Worm (Caenorhabditis elegans) whole organism, L4/young adult: ENCODE measurements around the gene srh-16.

Source experiments
- W03F9.2 ChIP-seq: fragments of 150-350 bp; optimal IDR thresholded peaks from 2 replicates; lab custom pipeline; 2014; ENCODE audit warnings: missing biosample characterization, missing genetic modification characterization
- dao-5 ChIP-seq: sonication (generic microtip); optimal IDR thresholded peaks from 2 replicates; lab custom pipeline; 2016; ENCODE audit warnings: missing genotype, missing genetic modification characterization, moderate library complexity, missing compliant biosample characterization
- him-1 ChIP-seq: sonication (generic microtip); optimal IDR thresholded peaks from 2 replicates; lab custom pipeline; 2016; ENCODE audit warnings: missing genotype, missing genetic modification reagents, missing genetic modification characterization, missing compliant biosample characterization

Gene srh-16

ce11 chrV:12275714-12276113 is 15.9 kb upstream of the srh-16 start:
- TF ChIP-seq him-1 (tag; lab: Kevin White, UChicago) (no peak), W03F9.2 (no peak), dao-5 (no peak)

DNA sequence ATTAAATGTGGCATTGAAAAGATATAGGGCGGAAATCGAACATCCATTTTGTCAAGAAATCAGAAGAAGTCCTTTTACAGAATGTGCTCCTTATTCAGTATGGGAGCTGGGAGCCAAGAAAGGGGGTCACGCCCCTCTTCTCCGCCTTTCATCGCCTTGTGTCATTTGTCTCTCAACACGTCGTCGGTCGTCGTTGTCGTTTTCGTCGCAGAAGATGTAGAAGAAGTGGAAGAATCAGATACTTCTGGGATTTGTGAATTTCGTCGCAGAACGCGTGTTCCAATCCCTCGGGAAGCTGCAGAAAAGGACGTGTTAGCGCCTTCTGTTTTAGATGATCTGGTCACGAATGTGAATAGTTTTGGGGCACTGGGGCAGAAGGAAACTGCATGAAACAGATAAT is 14.7 kb upstream of the srh-16 start, which contains the start of gene bnc-1:
bnc-1 (minus strand) TSS at position 101 of the 400 bp plus-strand sequence.
- TF ChIP-seq W03F9.2 (no peak), him-1 (tag; lab: Kevin White, UChicago) (no peak), dao-5 (no peak)

ce11 chrV:12281508-12281907 is 10.2 kb upstream of the srh-16 start:
- TF ChIP-seq W03F9.2 (no peak), him-1 (tag; lab: Kevin White, UChicago) (no peak), dao-5 (no peak)

- no peak for TF ChIP-seq W03F9.2
- no peak for TF ChIP-seq him-1 (tag; lab: Kevin White, UChicago)
- TF ChIP-seq dao-5, result no peak
Observed at ce11 chrV:12283187-12283586, 8.5 kb upstream of the srh-16 start, which contains the start of gene F55C5.10. Gene F55C5.10 (plus strand): TSS chrV:12283487.

DNA sequence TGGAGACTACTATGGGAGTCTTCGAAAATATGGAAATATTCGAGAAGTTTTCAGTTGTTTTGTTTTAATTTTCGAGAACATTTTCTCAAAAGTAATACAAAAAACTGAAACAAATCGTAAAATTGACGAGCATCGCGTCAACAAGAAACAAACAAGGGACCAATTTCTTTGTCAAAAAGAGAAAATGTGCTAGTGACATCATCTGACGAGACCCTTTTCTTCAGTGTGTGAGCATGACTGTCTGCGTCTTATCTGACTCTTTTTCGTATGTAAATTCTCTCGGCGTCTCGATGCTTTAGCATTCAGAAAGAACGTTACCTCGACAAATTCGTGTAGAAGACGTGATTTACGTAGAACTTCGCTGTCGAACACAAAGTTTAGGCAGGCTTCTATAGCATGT is 4.0 kb upstream of the srh-16 start:
- TF ChIP-seq dao-5, result no peak
- TF ChIP-seq him-1 (tag; lab: Kevin White, UChicago), result no peak
- no peak for TF ChIP-seq W03F9.2

DNA sequence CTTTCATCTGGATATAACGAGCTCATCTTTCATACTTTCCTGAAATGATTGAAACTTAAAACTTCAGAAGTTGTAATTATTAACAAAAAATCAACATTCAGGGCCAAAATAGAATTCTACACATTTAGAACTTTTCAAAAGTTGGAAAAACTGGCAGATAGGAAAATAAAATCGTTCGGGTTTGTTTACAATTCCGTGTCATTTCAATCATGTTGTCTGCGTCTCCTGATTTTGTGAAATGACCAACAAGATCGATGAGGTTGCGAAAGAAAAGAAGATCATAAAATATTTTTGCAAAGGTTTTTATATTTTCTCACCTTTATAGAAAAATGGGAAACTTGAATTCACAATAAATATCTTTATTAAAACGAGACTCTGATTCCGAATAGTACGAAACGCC is 3.1 kb upstream of the srh-16 start, which contains the start of gene rskd-1:
rskd-1 (minus strand) TSS at position 39 of the 400 bp plus-strand sequence.
- TF ChIP-seq W03F9.2 (no peak), him-1 (tag; lab: Kevin White, UChicago) (no peak), dao-5 (no peak)

- no peak for TF ChIP-seq dao-5
- TF ChIP-seq him-1 (tag; lab: Kevin White, UChicago), result no peak
- no peak for TF ChIP-seq W03F9.2
Observed at ce11 chrV:12294091-12294490, 2.4 kb downstream of the srh-16 start.

DNA sequence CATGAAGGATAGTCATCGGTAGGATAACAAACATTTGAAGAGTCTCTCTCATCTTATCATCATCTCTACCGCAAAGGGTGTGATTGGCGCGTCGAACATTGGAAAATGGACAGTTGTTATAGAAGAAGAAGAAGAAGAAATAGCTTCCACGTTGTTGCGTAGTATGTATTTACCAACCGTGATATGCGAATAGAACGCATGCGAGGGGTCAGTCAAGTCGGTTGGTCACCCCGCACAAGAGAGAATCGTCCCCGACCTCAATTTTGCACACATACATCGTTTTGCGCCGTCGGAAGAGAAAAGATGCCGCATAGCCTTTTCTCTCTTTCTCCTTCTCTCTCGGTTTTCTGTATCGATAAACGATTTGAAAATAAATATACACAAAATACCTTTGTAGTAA is 3.4 kb downstream of the srh-16 start:
- no peak for TF ChIP-seq dao-5

- TF ChIP-seq dao-5 (no peak), him-1 (tag; lab: Kevin White, UChicago) (no peak), W03F9.2 (no peak)
Observed at ce11 chrV:12295520-12295919, 3.9 kb downstream of the srh-16 start.

DNA sequence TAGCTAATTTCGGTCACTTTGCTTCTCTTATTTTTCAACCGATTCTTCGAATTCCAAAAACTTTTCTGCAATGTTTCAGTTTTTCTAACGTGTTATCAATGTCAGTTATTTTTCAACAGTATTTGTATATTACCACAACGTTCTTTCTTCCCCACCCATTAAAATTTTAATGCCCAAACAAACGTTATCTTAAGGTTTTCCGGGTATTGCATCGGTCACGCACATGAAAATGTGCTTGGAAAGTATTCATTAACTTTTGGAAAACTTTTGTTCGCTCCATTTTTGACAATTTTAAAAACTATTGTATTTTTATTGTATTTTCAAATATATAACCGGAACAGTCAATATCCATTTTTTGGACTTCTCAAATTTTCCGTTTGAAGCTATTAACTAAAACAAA is 4.5 kb downstream of the srh-16 start:
- TF ChIP-seq him-1 (tag; lab: Kevin White, UChicago), result no peak
- no peak for TF ChIP-seq W03F9.2
- no peak for TF ChIP-seq dao-5

DNA sequence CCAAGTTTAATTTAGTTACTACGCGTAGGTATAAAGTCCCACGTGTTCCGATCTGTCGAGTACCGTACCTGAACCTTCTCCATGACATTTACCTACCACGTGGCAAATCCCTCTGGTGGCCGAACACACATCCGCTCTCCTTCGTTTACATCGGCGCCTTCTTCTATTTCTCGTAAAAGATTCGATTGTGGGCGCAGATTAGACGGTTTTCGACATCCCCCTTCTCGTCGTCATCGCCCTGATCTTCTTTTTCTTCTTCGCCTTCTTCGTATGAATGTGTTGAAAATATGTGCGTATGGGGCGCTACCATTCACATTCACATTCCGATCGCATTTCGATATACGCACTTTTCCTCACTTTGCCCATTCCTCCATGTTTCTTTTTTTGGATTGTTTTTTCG is 5.1 kb downstream of the srh-16 start:
- no peak for TF ChIP-seq him-1 (tag; lab: Kevin White, UChicago)
- TF ChIP-seq dao-5, result no peak
- no peak for TF ChIP-seq W03F9.2

ce11 chrV:12298184-12298583 is 6.5 kb downstream of the srh-16 start:
- TF ChIP-seq W03F9.2, result no peak
- TF ChIP-seq dao-5, result no peak
- no peak for TF ChIP-seq him-1 (tag; lab: Kevin White, UChicago)

DNA sequence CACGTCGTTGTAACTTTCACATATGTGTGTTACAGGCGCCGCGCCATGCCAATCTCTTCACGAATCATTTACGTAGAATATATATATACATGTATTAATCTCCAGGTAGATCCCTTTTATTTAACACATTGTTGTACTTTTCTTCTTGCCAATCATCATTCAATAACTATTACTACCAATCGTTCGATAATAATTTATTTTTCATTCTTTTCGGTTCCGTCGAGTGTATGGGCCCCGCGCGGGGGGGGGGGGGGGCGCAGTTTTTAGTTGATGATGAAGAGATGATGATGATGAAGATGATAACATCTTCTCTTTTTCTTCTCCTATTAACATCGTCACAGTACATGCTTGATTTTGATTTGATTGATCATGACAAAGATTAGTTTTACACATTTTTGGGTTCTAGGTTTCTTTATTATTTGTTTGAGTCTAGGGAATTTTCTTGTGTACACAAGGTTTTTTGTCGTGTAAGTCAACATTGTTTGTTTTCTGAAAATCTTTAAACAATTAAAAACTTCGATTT is 7.6 kb downstream of the srh-16 start:
- TF ChIP-seq W03F9.2 (no peak), him-1 (tag; lab: Kevin White, UChicago) (no peak), dao-5 (no peak)

DNA sequence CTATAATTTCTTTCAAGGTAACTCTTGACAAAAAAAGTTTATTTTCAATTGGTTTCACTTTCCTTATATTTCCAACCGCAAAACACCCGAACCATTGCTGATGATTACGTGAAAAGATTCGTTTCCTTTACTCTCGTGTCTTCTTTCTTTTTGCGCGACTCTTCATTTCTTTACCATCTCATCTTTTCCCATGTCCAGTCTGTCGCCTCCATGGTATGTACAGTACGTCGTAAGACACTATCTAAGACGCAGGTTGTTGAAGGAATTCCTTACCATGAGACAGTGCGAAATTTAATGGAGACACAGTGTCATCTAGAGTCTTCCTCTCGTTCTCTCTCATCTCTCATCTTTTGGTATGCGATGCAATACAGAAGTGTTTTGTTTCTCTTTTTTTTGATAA is 8.5 kb downstream of the srh-16 start:
- TF ChIP-seq dao-5 (no peak), W03F9.2 (no peak), him-1 (tag; lab: Kevin White, UChicago) (no peak)

DNA sequence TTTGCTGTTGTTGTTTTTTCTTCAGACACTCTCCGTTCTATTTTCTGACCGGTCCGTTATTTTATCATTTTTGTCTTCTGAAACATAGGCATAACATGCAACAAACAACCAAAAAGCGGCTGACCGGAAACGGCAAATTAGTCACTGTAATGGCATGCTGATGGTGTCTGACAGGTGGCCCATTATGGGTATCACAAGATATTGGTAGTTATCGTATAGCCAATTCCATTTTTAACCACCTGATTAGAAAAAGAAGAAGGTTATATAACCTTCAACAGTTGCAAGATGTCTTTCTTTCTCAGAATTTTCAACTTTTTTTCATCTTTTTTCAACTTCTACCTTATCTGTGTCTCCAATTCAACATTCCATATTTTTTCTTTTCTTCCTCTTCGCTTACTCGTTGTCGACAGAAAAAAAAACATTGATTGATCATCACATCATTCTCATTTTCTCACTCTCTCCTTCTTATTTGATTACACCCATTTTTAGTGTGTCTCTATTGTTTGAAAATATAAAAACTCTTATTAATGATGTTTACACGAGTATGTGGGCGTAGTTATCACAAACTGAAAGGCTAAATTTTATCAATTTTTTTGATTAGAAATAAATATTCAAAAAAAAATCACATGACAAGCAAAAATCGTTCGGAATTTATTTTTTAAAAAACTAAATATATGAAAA is 9.3 kb downstream of the srh-16 start:
- TF ChIP-seq him-1 (tag; lab: Kevin White, UChicago), result no peak
- no peak for TF ChIP-seq W03F9.2
- no peak for TF ChIP-seq dao-5
